Fruit fly (Drosophila melanogaster) whole organism: Measurements from ENCODE around the gene CG17129.

Experiments
- CG8478 ChIP-seq: fragments of >200 bp; optimal IDR thresholded peaks from 2 replicates; lab custom pipeline; 2018; ENCODE audit warnings: inconsistent platforms
- Dll ChIP-seq: fragments of >200 bp; optimal IDR thresholded peaks from 2 replicates; lab custom pipeline; 2017
- EcR ChIP-seq, 2 experiments: fragments of >200 bp; optimal IDR thresholded peaks; 2 replicates each; lab custom pipeline; 2017; ENCODE audit warnings: missing biosample characterization in 2 of 2, missing genetic modification characterization in 2 of 2, missing genetic modification reagents in 2 of 2
- pan ChIP-seq: fragments of >200 bp; optimal IDR thresholded peaks from 2 replicates; lab custom pipeline; 2017
- psq ChIP-seq: fragments of >200 bp; optimal IDR thresholded peaks from 2 replicates; lab custom pipeline; 2017
- usp ChIP-seq: fragments of >200 bp; optimal IDR thresholded peaks from 2 replicates; lab custom pipeline; 2017; ENCODE audit warnings: missing biosample characterization, missing genetic modification characterization, mixed read lengths

CG17129 gene

DNA sequence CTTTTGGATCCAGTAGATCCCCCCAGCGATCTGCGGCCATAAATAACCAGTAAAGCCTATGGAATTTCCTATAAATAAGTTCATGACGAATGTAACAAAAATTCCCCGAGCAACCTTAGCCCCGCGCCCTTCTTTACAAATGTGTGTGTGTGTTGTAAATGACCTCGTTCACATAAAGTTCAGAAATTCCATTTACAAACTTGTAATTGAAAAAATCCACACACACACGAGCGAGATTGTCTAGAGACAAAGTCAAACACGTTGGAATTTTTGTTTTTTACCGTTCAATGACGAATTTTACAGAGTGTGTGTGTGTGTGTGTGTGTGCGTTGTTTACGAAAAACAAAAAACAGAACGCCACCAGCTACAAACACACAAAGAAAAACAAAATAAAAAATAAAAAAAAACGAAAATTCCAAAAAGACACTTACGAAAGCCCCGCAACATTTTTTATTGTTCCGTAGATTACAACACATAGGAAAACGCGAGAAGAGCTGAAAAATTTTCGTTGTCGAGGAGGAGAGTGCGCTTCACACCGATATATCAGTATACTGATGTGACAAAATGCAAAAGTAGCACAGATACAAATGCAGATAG is 41.3 kb downstream of the CG17129 start:
- TF ChIP-seq Dll (lab: Kevin White, UChicago) (no peak), CG8478 (no peak)

DNA sequence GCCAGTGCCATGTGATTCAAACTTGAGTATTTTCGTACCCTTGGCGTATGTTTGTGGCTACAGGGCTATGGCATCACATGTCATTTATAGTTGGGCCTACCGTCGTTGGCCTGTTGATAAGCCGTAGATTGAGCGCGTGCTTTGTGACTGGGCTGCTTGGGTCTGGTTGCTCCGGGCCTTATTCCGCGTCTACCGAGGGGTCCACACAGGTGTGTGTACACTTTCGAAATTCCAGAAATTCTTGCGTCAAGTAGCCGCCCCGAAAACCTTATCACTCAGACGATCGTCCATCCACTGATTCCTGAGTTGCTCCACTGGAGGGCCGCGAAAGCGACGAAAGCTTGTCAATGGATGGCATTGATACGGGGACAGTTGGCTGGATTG is 42.1 kb downstream of the CG17129 start:
- TF ChIP-seq EcR (GFP tag; optimal IDR thresholded peaks at IDR 0.05; lab: Kevin White, UChicago), result no peak
- TF ChIP-seq Dll (lab: Kevin White, UChicago), result no peak
- TF ChIP-seq usp (GFP tag; lab: Kevin White, UChicago), result no peak
- no peak for TF ChIP-seq CG8478

- TF ChIP-seq psq (lab: Kevin White, UChicago) (no peak), usp (GFP tag; lab: Kevin White, UChicago) (no peak), EcR (GFP tag; optimal IDR thresholded peaks at IDR 0.05; lab: Kevin White, UChicago) (no peak), Dll (lab: Kevin White, UChicago) (no peak), CG8478 (no peak), pan (lab: Kevin White, UChicago) (no peak)
Observed at dm6 chr3L:637329-638030, 42.6 kb downstream of the CG17129 start.

- TF ChIP-seq psq (lab: Kevin White, UChicago), result no peak
- no peak for TF ChIP-seq Dll (lab: Kevin White, UChicago)
- no peak for TF ChIP-seq pan (lab: Kevin White, UChicago)
- no peak for TF ChIP-seq usp (GFP tag; lab: Kevin White, UChicago)
- no peak for TF ChIP-seq CG8478
- no peak for TF ChIP-seq EcR (GFP tag; optimal IDR thresholded peaks at IDR 0.05; lab: Kevin White, UChicago)
Observed at dm6 chr3L:636434-636833, 43.7 kb downstream of the CG17129 start.

dm6 chr3L:635529-635928 is 44.6 kb downstream of the CG17129 start:
- TF ChIP-seq usp (GFP tag; lab: Kevin White, UChicago) (no peak), EcR (GFP tag; optimal IDR thresholded peaks at IDR 0.05; lab: Kevin White, UChicago) (no peak)

dm6 chr3L:635016-635363 is 45.1 kb downstream of the CG17129 start:
- TF ChIP-seq EcR (GFP tag; optimal IDR thresholded peaks at IDR 0.05; lab: Kevin White, UChicago), result peak in 1 of 2 experiments; percentile 87
- no peak for TF ChIP-seq pan (lab: Kevin White, UChicago)

DNA sequence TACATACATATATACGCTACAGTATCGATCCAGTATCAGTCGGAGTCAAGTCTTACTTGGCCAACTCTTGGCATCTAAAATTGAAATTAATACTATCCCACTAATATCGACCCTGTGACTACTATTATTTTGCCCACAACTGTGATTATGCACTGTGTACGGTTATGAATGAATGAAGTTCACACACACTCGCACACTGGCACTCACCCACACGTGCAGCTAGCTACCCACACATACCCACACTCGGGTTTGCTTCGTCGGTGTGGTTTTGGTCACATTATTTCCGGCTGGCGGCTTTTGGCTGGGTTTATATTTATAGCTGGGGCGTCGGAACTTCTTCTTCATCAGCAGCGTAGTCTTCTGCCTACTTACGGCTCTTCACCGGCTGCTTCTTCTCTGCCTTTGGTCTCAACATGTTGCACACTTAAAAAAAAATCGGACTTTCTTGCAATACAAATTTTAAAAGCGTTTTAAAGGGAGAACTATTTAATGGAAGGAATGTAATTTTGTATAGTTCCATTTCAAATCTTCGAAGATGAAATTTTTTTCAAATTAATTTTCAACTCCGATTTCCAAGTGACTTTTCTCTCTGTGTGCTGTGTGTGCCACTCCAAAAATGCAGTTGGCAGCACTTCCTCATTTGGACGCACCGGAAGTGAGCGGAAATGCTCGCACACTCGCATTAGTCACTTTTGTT is 45.7 kb downstream of the CG17129 start:
- TF ChIP-seq EcR (GFP tag; optimal IDR thresholded peaks at IDR 0.05; lab: Kevin White, UChicago) (no peak), Dll (lab: Kevin White, UChicago) (no peak)

DNA sequence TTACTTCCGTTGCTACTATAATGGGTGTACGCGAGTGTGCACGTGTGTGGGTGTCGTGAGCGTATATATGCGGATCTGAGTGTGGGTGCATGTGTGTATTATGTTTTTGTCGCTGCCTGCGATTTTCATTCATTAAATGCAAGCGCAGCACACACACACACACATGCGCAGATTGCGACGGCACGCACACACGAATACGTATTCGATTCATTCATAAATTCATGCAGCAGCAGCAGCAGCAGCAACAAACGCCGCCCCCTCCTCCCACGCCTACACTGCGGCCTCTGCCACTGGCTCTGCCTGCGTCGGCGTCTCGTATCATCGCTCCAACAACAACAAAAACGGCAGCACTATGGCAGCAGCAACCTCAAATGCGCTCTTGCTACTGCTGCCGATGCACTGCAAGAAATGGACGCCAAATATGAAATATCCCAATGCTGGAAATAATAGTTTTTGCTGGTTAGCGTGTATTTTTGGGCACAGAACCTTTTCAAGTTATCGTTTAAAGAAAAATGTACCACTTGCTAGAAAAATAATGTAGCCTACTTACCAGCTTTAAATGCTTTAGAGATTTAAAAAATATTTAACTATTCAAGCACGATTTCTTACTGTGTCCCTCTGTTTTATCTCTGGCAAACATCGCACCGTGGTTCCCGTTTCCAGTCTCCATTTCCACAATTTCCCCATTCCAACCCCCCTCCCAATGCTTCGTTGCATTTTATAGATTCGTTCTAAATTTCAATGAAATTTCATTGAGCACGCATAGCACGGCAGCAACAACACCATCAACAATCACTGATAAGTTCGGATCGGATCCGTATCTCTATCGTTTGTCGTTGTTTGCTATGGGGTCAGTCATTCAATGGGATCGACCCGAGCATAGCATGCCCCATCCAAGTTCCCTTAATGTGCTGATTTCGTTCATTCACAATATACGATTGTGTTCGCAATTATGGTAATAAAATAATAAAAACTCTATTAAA is 46.6 kb downstream of the CG17129 start:
- no peak for TF ChIP-seq CG8478
- no peak for TF ChIP-seq pan (lab: Kevin White, UChicago)
- TF ChIP-seq Dll (lab: Kevin White, UChicago), result no peak
- TF ChIP-seq psq (lab: Kevin White, UChicago), result no peak
- TF ChIP-seq usp (GFP tag; lab: Kevin White, UChicago), result no peak
- TF ChIP-seq EcR (GFP tag; optimal IDR thresholded peaks at IDR 0.05; lab: Kevin White, UChicago), result no peak

- TF ChIP-seq EcR (GFP tag; optimal IDR thresholded peaks at IDR 0.05; lab: Kevin White, UChicago), result no peak
- no peak for TF ChIP-seq pan (lab: Kevin White, UChicago)
- TF ChIP-seq psq (lab: Kevin White, UChicago), result no peak
- no peak for TF ChIP-seq usp (GFP tag; lab: Kevin White, UChicago)
- no peak for TF ChIP-seq Dll (lab: Kevin White, UChicago)
- TF ChIP-seq CG8478, result no peak
Observed at dm6 chr3L:632058-632457, 48.1 kb downstream of the CG17129 start.

DNA sequence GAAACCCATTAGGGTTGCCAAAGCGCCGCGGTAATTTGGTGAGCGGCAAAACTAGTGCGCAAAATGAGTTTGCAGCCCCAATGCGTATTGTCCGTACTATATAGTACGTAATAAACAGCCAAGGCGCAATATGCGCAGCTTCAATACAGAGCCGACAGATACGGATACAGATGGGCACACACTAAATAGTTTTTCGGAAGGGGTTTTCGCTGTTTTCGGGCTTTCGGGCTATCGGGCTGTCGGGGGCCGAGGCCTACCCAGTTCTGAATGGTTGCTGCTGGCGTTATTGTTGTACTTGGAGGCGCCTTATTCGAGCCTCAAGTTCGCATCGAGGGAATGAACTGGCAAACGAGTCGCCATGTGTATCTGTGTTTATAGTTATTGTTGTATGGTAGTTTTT is 49.5 kb downstream of the CG17129 start:
- TF ChIP-seq usp (GFP tag; lab: Kevin White, UChicago), result no peak
- TF ChIP-seq Dll (lab: Kevin White, UChicago), result peak; percentile 5

DNA sequence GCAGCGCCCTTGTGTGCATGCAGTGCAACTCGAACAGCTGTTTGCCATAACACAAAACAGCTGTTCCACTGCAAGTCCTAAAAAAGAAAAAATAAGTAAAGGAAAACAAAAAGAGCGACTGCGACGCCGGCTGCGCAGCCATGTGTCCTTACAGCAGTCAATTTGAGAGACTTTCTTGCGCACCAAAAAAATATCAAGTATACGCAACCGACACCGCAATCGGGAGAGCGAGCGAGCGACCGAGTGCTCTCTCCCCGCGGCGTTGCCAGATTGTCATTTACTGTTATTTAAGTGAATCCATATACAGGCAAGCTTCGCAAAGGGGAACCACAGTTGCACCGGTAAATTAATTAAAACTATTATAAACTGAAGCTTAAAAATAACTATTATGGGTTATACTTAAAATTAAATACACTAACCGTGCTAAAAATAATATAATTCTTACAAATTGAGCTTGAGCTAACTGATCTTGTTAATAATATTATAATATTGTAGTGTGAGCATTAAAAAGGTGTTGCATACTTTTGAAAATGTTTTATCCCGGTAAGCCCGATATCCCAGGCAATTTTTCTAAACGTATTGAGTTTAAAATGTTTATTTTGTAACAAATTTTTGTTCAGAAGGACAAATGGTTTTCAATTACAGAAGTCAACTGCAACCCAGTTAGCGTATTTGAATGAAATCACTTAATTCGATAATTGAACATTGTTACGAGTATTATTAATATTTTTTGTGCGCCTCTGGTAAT is 50.0 kb downstream of the CG17129 start:
- TF ChIP-seq CG8478 (no peak), Dll (lab: Kevin White, UChicago) (peak; percentile 3)
